Fruit fly (Drosophila melanogaster) whole organism, embryonic: ENCODE data around the gene CG43063.

Experiments
- Aef1 ChIP-seq: fragments of 200-800 bp; sonication (Bioruptor generic); IDR thresholded peaks from 3 replicates; pipeline ENCODE4 v1.3.6; 2022; ENCODE audit warnings: missing biosample characterization, missing genetic modification characterization
- Asciz ChIP-seq: fragments of 200-800 bp; sonication (Bioruptor generic); optimal IDR thresholded peaks from 2 replicates; lab custom pipeline; 2017; ENCODE audit warnings: missing biosample characterization, mild to moderate bottlenecking, missing genetic modification characterization, missing genetic modification reagents
- Blimp-1 ChIP-seq: fragments of 200-800 bp; sonication (Bioruptor generic); optimal IDR thresholded peaks from 3 replicates; lab custom pipeline; 2018; ENCODE audit warnings: missing biosample characterization, missing genetic modification characterization, mild to moderate bottlenecking, moderate library complexity, missing genetic modification reagents
- CG10147 ChIP-seq: fragments of 200-800 bp; sonication (Bioruptor generic); optimal IDR thresholded peaks from 2 replicates; lab custom pipeline; 2019; ENCODE audit warnings: missing biosample characterization, mild to moderate bottlenecking, missing genetic modification characterization, moderate library complexity
- CG10366 ChIP-seq: fragments of 200-800 bp; sonication (Bioruptor generic); IDR thresholded peaks from 2 replicates; pipeline ENCODE4 v1.3.6; 2022; ENCODE audit warnings: missing biosample characterization, missing genetic modification characterization
- CG10462 ChIP-seq: fragments of 200-800 bp; sonication (Bioruptor generic); optimal IDR thresholded peaks from 2 replicates; lab custom pipeline; 2016; ENCODE audit warnings: missing biosample characterization, missing genetic modification characterization
- CG10565 ChIP-seq: fragments of 200-800 bp; sonication (Bioruptor generic); optimal IDR thresholded peaks from 3 replicates; lab custom pipeline; 2016; ENCODE audit warnings: missing biosample characterization, mild to moderate bottlenecking, missing genetic modification characterization
- CG11504 ChIP-seq: fragments of 200-800 bp; sonication (Bioruptor generic); optimal IDR thresholded peaks from 3 replicates; lab custom pipeline; 2019; ENCODE audit warnings: missing biosample characterization, mild to moderate bottlenecking, missing genetic modification characterization, moderate library complexity
- CG1602 ChIP-seq: fragments of 200-800 bp; sonication (Bioruptor generic); optimal IDR thresholded peaks from 3 replicates; lab custom pipeline; 2016; ENCODE audit warnings: missing biosample characterization, missing genetic modification characterization
- CG2116 ChIP-seq: fragments of 200-800 bp; sonication (Bioruptor generic); optimal IDR thresholded peaks from 3 replicates; lab custom pipeline; 2018; ENCODE audit warnings: missing biosample characterization, mild to moderate bottlenecking, missing genetic modification characterization
- CG2875 ChIP-seq: fragments of 200-800 bp; sonication (Bioruptor generic); optimal IDR thresholded peaks from 2 replicates; lab custom pipeline; 2017; ENCODE audit warnings: missing biosample characterization, mild to moderate bottlenecking, missing genetic modification characterization, missing genetic modification reagents
- CG2889 ChIP-seq: fragments of 200-800 bp; sonication (Bioruptor generic); IDR thresholded peaks from 3 replicates; pipeline ENCODE4 v1.3.6; 2022; ENCODE audit warnings: missing biosample characterization, missing genetic modification characterization
- CG31224 ChIP-seq: fragments of 200-800 bp; sonication (Bioruptor generic); IDR thresholded peaks from 2 replicates; pipeline ENCODE4 v1.3.6; 2022; ENCODE audit warnings: missing biosample characterization, missing genetic modification characterization
- CG31388 ChIP-seq: fragments of 200-800 bp; sonication (Bioruptor generic); optimal IDR thresholded peaks from 2 replicates; lab custom pipeline; 2016; ENCODE audit warnings: missing biosample characterization, missing genetic modification characterization
- CG4424 ChIP-seq: fragments of 200-800 bp; sonication (Bioruptor generic); optimal IDR thresholded peaks from 3 replicates; lab custom pipeline; 2016; ENCODE audit warnings: missing biosample characterization, missing genetic modification characterization
- CG7786 ChIP-seq: fragments of 200-800 bp; sonication (Bioruptor generic); optimal IDR thresholded peaks from 2 replicates; lab custom pipeline; 2016; ENCODE audit warnings: missing biosample characterization, missing genetic modification characterization
- CG8388 ChIP-seq: fragments of 200-800 bp; sonication (Bioruptor generic); optimal IDR thresholded peaks from 2 replicates; lab custom pipeline; 2019; ENCODE audit warnings: missing biosample characterization, mild to moderate bottlenecking, missing genetic modification characterization, moderate library complexity
- CoRest ChIP-seq: fragments of 200-800 bp; sonication (Bioruptor generic); optimal IDR thresholded peaks from 3 replicates; lab custom pipeline; 2018; ENCODE audit warnings: missing biosample characterization, mild to moderate bottlenecking, missing genetic modification characterization, moderate library complexity
- Doc2 ChIP-seq: fragments of 200-800 bp; sonication (Bioruptor generic); IDR thresholded peaks from 2 replicates; pipeline ENCODE4 v1.3.6; 2022; ENCODE audit warnings: missing biosample characterization, missing genetic modification characterization
- ERR ChIP-seq: fragments of 200-800 bp; sonication (Bioruptor generic); optimal IDR thresholded peaks from 2 replicates; lab custom pipeline; 2016; ENCODE audit warnings: missing biosample characterization, missing genetic modification characterization
- H15 ChIP-seq: fragments of 200-800 bp; sonication (Bioruptor generic); IDR thresholded peaks from 3 replicates; pipeline ENCODE4 v1.3.6; 2022; ENCODE audit warnings: missing biosample characterization, missing genetic modification characterization
- H2.0 ChIP-seq: fragments of 200-800 bp; sonication (Bioruptor generic); IDR thresholded peaks from 2 replicates; pipeline ENCODE4 v1.3.6; 2022; ENCODE audit warnings: missing biosample characterization, missing genetic modification characterization
- HHEX ChIP-seq: fragments of 200-800 bp; sonication (Bioruptor generic); optimal IDR thresholded peaks from 3 replicates; lab custom pipeline; 2017; ENCODE audit warnings: missing biosample characterization, mild to moderate bottlenecking, missing genetic modification characterization, missing genetic modification reagents
- NC2α ChIP-seq: fragments of 200-800 bp; sonication (Bioruptor generic); optimal IDR thresholded peaks from 2 replicates; lab custom pipeline; 2016; ENCODE audit warnings: missing biosample characterization, missing genetic modification characterization
- NC2β ChIP-seq: fragments of 200-800 bp; sonication (Bioruptor generic); optimal IDR thresholded peaks from 2 replicates; lab custom pipeline; 2016; ENCODE audit warnings: missing biosample characterization, missing genetic modification characterization
- Neu2 ChIP-seq: fragments of 200-800 bp; sonication (Bioruptor generic); optimal IDR thresholded peaks from 3 replicates; lab custom pipeline; 2016; ENCODE audit warnings: missing biosample characterization, missing genetic modification characterization, borderline replicate concordance
- Oaz ChIP-seq: fragments of 200-800 bp; sonication (Bioruptor generic); IDR thresholded peaks from 2 replicates; pipeline ENCODE4 v1.3.6; 2022; ENCODE audit warnings: missing biosample characterization, missing genetic modification characterization
- Opbp ChIP-seq: fragments of 200-800 bp; sonication (Bioruptor generic); IDR thresholded peaks from 3 replicates; pipeline ENCODE4 v1.3.6; 2022; ENCODE audit warnings: missing biosample characterization, missing genetic modification characterization; ENCODE audit not compliant: partially characterized antibody
- Optix ChIP-seq: fragments of 200-800 bp; sonication (Bioruptor generic); IDR thresholded peaks from 3 replicates; pipeline ENCODE4 v1.3.6; 2022; ENCODE audit warnings: missing biosample characterization, missing genetic modification characterization
- Ravus ChIP-seq: fragments of 200-800 bp; sonication (Bioruptor generic); IDR thresholded peaks from 2 replicates; pipeline ENCODE4 v1.3.6; 2022; ENCODE audit warnings: missing biosample characterization, missing genetic modification characterization
- Rx ChIP-seq: fragments of 200-800 bp; sonication (Bioruptor generic); IDR thresholded peaks from 2 replicates; pipeline ENCODE4 v1.3.6; 2022; ENCODE audit warnings: missing biosample characterization, missing genetic modification characterization
- Side ChIP-seq: fragments of 200-800 bp; sonication (Bioruptor generic); optimal IDR thresholded peaks from 2 replicates; lab custom pipeline; 2016; ENCODE audit warnings: missing biosample characterization, missing genetic modification characterization
- Sry-δ ChIP-seq: fragments of 200-800 bp; sonication (Bioruptor generic); optimal IDR thresholded peaks from 2 replicates; lab custom pipeline; 2016; ENCODE audit warnings: missing biosample characterization, missing genetic modification characterization
- caup ChIP-seq: fragments of 200-800 bp; sonication (Bioruptor generic); optimal IDR thresholded peaks from 3 replicates; lab custom pipeline; 2017; ENCODE audit warnings: missing biosample characterization, mild to moderate bottlenecking, missing genetic modification characterization, moderate library complexity; ENCODE audit not compliant: severe bottlenecking
- chif ChIP-seq, 2 experiments: fragments of 200-800 bp; sonication (Bioruptor generic); optimal IDR thresholded peaks; 3 replicates each; lab custom pipeline; 2016; ENCODE audit warnings: missing biosample characterization in 2 of 2, missing genetic modification characterization in 2 of 2
- gsb ChIP-seq: fragments of 200-800 bp; sonication (Bioruptor generic); IDR thresholded peaks from 2 replicates; pipeline ENCODE4 v1.3.6; 2022; ENCODE audit warnings: missing biosample characterization, missing genetic modification characterization
- jing ChIP-seq: fragments of 200-800 bp; sonication (Bioruptor generic); optimal IDR thresholded peaks from 2 replicates; lab custom pipeline; 2018; ENCODE audit warnings: missing biosample characterization, mild to moderate bottlenecking, missing genetic modification characterization
- jumu ChIP-seq: fragments of 200-800 bp; sonication (Bioruptor generic); optimal IDR thresholded peaks from 3 replicates; lab custom pipeline; 2016; ENCODE audit warnings: missing biosample characterization, missing genetic modification characterization
- lmd ChIP-seq: fragments of 200-800 bp; sonication (Bioruptor generic); IDR thresholded peaks from 2 replicates; pipeline ENCODE4 v1.3.6; 2022; ENCODE audit warnings: missing biosample characterization, missing genetic modification characterization
- lola ChIP-seq, 3 experiments: fragments of >200 bp in 2 of 3; fragments of 200-800 bp in 1 of 3; sonication (Bioruptor generic) in 1 of 3; optimal IDR thresholded peaks; 2 replicates each; lab custom pipeline; 2017 to 2019; ENCODE audit warnings: missing biosample characterization in 3 of 3, missing genetic modification characterization in 3 of 3, mild to moderate bottlenecking in 1 of 3, moderate library complexity in 1 of 3
- nmo ChIP-seq: fragments of 200-800 bp; sonication (Bioruptor generic); optimal IDR thresholded peaks from 2 replicates; lab custom pipeline; 2018; ENCODE audit warnings: missing biosample characterization, mild to moderate bottlenecking, missing genetic modification characterization, moderate library complexity
- otp ChIP-seq: fragments of 200-800 bp; sonication (Bioruptor generic); IDR thresholded peaks from 3 replicates; pipeline ENCODE4, ENCODE4 v1.3.6; 2022; ENCODE audit warnings: missing biosample characterization, missing genetic modification characterization
- rib ChIP-seq: fragments of 200-800 bp; sonication (Bioruptor generic); IDR thresholded peaks from 2 replicates; pipeline ENCODE4 v1.3.6; 2022; ENCODE audit warnings: missing biosample characterization, missing genetic modification characterization
- seq ChIP-seq: fragments of 200-800 bp; sonication (Bioruptor generic); IDR thresholded peaks from 2 replicates; pipeline ENCODE4 v1.3.6; 2022; ENCODE audit warnings: missing biosample characterization, missing genetic modification characterization
- sima ChIP-seq: fragments of 200-800 bp; sonication (Bioruptor generic); optimal IDR thresholded peaks from 2 replicates; lab custom pipeline; 2016; ENCODE audit warnings: missing biosample characterization, missing genetic modification characterization
- slbo ChIP-seq: fragments of 200-800 bp; sonication (Bioruptor generic); IDR thresholded peaks from 2 replicates; pipeline ENCODE4 v1.3.6; 2022; ENCODE audit warnings: missing biosample characterization, missing genetic modification characterization
- vfl ChIP-seq: fragments of 200-800 bp; sonication (Bioruptor generic); optimal IDR thresholded peaks from 2 replicates; lab custom pipeline; 2016; ENCODE audit warnings: missing biosample characterization, missing genetic modification characterization
- z ChIP-seq: fragments of 200-800 bp; sonication (Bioruptor generic); IDR thresholded peaks from 3 replicates; pipeline ENCODE4 v1.3.6; 2022; ENCODE audit warnings: missing biosample characterization, missing genetic modification characterization
- zen ChIP-seq: fragments of 200-800 bp; sonication (Bioruptor generic); optimal IDR thresholded peaks from 3 replicates; lab custom pipeline; 2018; ENCODE audit warnings: missing biosample characterization, mild to moderate bottlenecking, missing genetic modification characterization, moderate library complexity
- zen2 ChIP-seq: fragments of 200-800 bp; sonication (Bioruptor generic); IDR thresholded peaks from 3 replicates; pipeline ENCODE4 v1.3.6; 2022; ENCODE audit warnings: missing biosample characterization, missing genetic modification characterization; ENCODE audit not compliant: partially characterized antibody
- zfh1 ChIP-seq: fragments of 200-800 bp; sonication (Bioruptor generic); IDR thresholded peaks from 3 replicates; pipeline ENCODE4 v1.3.6; 2022; ENCODE audit warnings: missing biosample characterization, missing genetic modification characterization

CG43063 gene

DNA sequence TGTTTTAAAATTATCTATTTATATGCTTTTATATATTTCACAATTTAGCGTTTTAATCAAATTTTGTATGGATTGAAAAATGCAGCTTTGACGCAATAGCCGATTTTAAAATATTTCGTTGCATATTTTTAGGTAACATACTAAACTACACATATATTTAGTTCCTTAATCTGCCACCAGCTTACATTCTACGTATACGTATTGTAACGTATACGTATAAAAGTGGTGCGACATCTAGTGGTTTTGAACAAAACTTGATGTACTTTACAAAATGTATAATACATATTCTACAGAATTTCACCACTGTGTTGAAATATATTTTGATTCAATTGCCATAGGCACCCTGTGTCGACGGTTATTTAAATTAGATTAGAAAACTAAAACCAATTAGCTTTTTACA lies 7.8 kb upstream of the CG43063 start (continued):
- no peak for TF ChIP-seq Sry-δ
- TF ChIP-seq CG7786 (GFP tag; lab: Kevin White, UChicago), result no peak
- peak; percentile 46 for TF ChIP-seq CG11504
- no peak for TF ChIP-seq sima (GFP tag; lab: Kevin White, UChicago)
- peak; percentile 43; the same call in 2 of the 3 replicates for TF ChIP-seq Opbp
- TF ChIP-seq CG10366, result peak; percentile 43; the same call in 1 of the 2 replicates
- TF ChIP-seq CG10462 (GFP tag; lab: Kevin White, UChicago), result no peak
- no peak for TF ChIP-seq Neu2
- TF ChIP-seq zen (tag; lab: Kevin White, UChicago), result peak; percentile 8
- TF ChIP-seq CG2875 (GFP tag; lab: Kevin White, UChicago), result no peak
- TF ChIP-seq ERR, result no peak
- no peak for TF ChIP-seq CG2889 (GFP tag; lab: Robert Waterston, UW)
- no peak for TF ChIP-seq Rx (GFP tag; lab: Robert Waterston, UW)
- TF ChIP-seq lmd (GFP tag; lab: Robert Waterston, UW), result no peak
- TF ChIP-seq CG31224, result no peak
- no peak for TF ChIP-seq caup
- no peak for TF ChIP-seq Aef1 (GFP tag; lab: Robert Waterston, UW)
- TF ChIP-seq Asciz (GFP tag; lab: Kevin White, UChicago), result no peak
- no peak for TF ChIP-seq zen2 (GFP tag; lab: Robert Waterston, UW)
- peak; percentile 34 for TF ChIP-seq nmo
- TF ChIP-seq CG2116 (GFP tag; lab: Kevin White, UChicago), result peak; percentile 7
- TF ChIP-seq Oaz (GFP tag; lab: Robert Waterston, UW), result no peak
- TF ChIP-seq CoRest (tag; lab: Kevin White, UChicago), result peak; percentile 70
- TF ChIP-seq rib (GFP tag; lab: Robert Waterston, UW), result no peak
- no peak for TF ChIP-seq Side (GFP tag; lab: Kevin White, UChicago)
- TF ChIP-seq vfl (GFP tag; lab: Kevin White, UChicago), result no peak
- peak; percentile 36 for TF ChIP-seq CG1602 (GFP tag; lab: Kevin White, UChicago)
- TF ChIP-seq NC2β (GFP tag; lab: Kevin White, UChicago), result no peak
- TF ChIP-seq chif (GFP tag; optimal IDR thresholded peaks at IDR 0.05; lab: Kevin White, UChicago), result peak in 1 of 2 experiments; percentile 45
- TF ChIP-seq jumu (GFP tag; lab: Kevin White, UChicago), result no peak
- TF ChIP-seq CG10565 (GFP tag; lab: Kevin White, UChicago), result no peak
- TF ChIP-seq CG8388, result no peak
- TF ChIP-seq CG10147, result no peak
- TF ChIP-seq seq (GFP tag; lab: Robert Waterston, UW), result no peak
- TF ChIP-seq Optix (GFP tag; lab: Robert Waterston, UW), result no peak
- TF ChIP-seq CG31388 (GFP tag; lab: Kevin White, UChicago), result no peak
- TF ChIP-seq z (GFP tag; lab: Robert Waterston, UW), result no peak
- no peak; the same call in 2 of the 3 replicates for TF ChIP-seq zfh1 (GFP tag; lab: Robert Waterston, UW)
- TF ChIP-seq CG4424, result no peak
- TF ChIP-seq slbo (GFP tag; lab: Robert Waterston, UW), result peak; percentile 46; the same call in 1 of the 2 replicates
- TF ChIP-seq otp (GFP tag; lab: Robert Waterston, UW), result no peak
- no peak for TF ChIP-seq Blimp-1 (GFP tag; lab: Kevin White, UChicago)
- no peak for TF ChIP-seq HHEX
- TF ChIP-seq Doc2 (GFP tag; lab: Robert Waterston, UW), result no peak
- TF ChIP-seq Ravus (GFP tag; lab: Robert Waterston, UW), result no peak
- TF ChIP-seq jing (GFP tag; lab: Kevin White, UChicago), result no peak
- TF ChIP-seq H2.0 (GFP tag; lab: Robert Waterston, UW), result no peak
- TF ChIP-seq gsb, result no peak
- no peak for TF ChIP-seq NC2α (GFP tag; lab: Kevin White, UChicago)
- TF ChIP-seq lola (GFP tag; optimal IDR thresholded peaks at IDR 0.05; lab: Kevin White, UChicago), result peak in 1 of 3 experiments; percentile 3
- TF ChIP-seq H15 (GFP tag; lab: Robert Waterston, UW), result peak; percentile 42; the same call in 1 of the 3 replicates
